Fruit fly (Drosophila melanogaster) whole organism, embryonic: ENCODE results near the gene crq.

Source experiments
- ATbp ChIP-seq: fragments of 200-800 bp; sonication (Bioruptor generic); optimal IDR thresholded peaks from 2 replicates; lab custom pipeline; 2017; ENCODE audit warnings: missing biosample characterization, mild to moderate bottlenecking, missing genetic modification characterization, missing genetic modification reagents
- Abd-B ChIP-seq: fragments of 200-800 bp; sonication (Bioruptor generic); optimal IDR thresholded peaks from 2 replicates; lab custom pipeline; 2018; ENCODE audit warnings: missing biosample characterization, mild to moderate bottlenecking, missing genetic modification characterization, moderate library complexity
- Ada2b ChIP-seq: fragments of 200-800 bp; sonication (Bioruptor generic); IDR thresholded peaks from 2 replicates; pipeline ENCODE4 v1.3.6; 2022; ENCODE audit warnings: missing biosample characterization, missing genetic modification characterization
- B-H2 ChIP-seq: fragments of 200-800 bp; sonication (Bioruptor generic); optimal IDR thresholded peaks from 2 replicates; lab custom pipeline; 2018; ENCODE audit warnings: missing biosample characterization, mild to moderate bottlenecking, missing genetic modification characterization
- CG10209 ChIP-seq: fragments of 200-800 bp; sonication (Bioruptor generic); optimal IDR thresholded peaks from 3 replicates; lab custom pipeline; 2017; ENCODE audit warnings: missing biosample characterization, mild to moderate bottlenecking, missing genetic modification characterization, missing genetic modification reagents
- CG10267 ChIP-seq: fragments of 200-800 bp; sonication (Bioruptor generic); optimal IDR thresholded peaks from 2 replicates; lab custom pipeline; 2018; ENCODE audit warnings: missing biosample characterization, mild to moderate bottlenecking, missing genetic modification characterization, moderate library complexity
- CG12391 ChIP-seq: fragments of 200-800 bp; sonication (Bioruptor generic); optimal IDR thresholded peaks from 3 replicates; lab custom pipeline; 2018; ENCODE audit warnings: missing biosample characterization, mild to moderate bottlenecking, missing genetic modification characterization, moderate library complexity
- CG14710 ChIP-seq: fragments of 200-800 bp; sonication (Bioruptor generic); optimal IDR thresholded peaks from 3 replicates; lab custom pipeline; 2019; ENCODE audit warnings: missing biosample characterization, mild to moderate bottlenecking, missing genetic modification characterization, moderate library complexity
- CG14965 ChIP-seq: fragments of 200-800 bp; sonication (Bioruptor generic); optimal IDR thresholded peaks from 2 replicates; lab custom pipeline; 2016; ENCODE audit warnings: missing biosample characterization, missing genetic modification characterization, borderline replicate concordance
- CG1603 ChIP-seq: fragments of 200-800 bp; sonication (Bioruptor generic); optimal IDR thresholded peaks from 2 replicates; lab custom pipeline; 2019; ENCODE audit warnings: missing biosample characterization, mild to moderate bottlenecking, missing genetic modification characterization, moderate library complexity
- CG17385 ChIP-seq: fragments of 200-800 bp; sonication (Bioruptor generic); optimal IDR thresholded peaks from 3 replicates; lab custom pipeline; 2018; ENCODE audit warnings: missing biosample characterization, mild to moderate bottlenecking, missing genetic modification characterization
- CG18619 ChIP-seq: fragments of 200-800 bp; sonication (Bioruptor generic); optimal IDR thresholded peaks from 3 replicates; lab custom pipeline; 2017; ENCODE audit warnings: missing biosample characterization, mild to moderate bottlenecking, missing genetic modification characterization
- CG2712 ChIP-seq: fragments of 200-800 bp; optimal IDR thresholded peaks from 3 replicates; lab custom pipeline; 2019; ENCODE audit warnings: missing biosample characterization, mild to moderate bottlenecking, missing genetic modification characterization, moderate library complexity
- CG30403 ChIP-seq: fragments of 200-800 bp; sonication (Bioruptor generic); optimal IDR thresholded peaks from 3 replicates; lab custom pipeline; 2016; ENCODE audit warnings: missing biosample characterization, missing genetic modification characterization
- CG4328 ChIP-seq: fragments of 200-800 bp; sonication (Bioruptor generic); optimal IDR thresholded peaks from 3 replicates; lab custom pipeline; 2017; ENCODE audit warnings: missing biosample characterization, missing genetic modification reagents, missing genetic modification characterization
- CG4854 ChIP-seq: fragments of 200-800 bp; sonication (Bioruptor generic); optimal IDR thresholded peaks from 2 replicates; lab custom pipeline; 2016; ENCODE audit warnings: missing biosample characterization, missing genetic modification characterization, inconsistent platforms
- CG5245 ChIP-seq: fragments of 200-800 bp; sonication (Bioruptor generic); optimal IDR thresholded peaks from 3 replicates; lab custom pipeline; 2016; ENCODE audit warnings: missing biosample characterization, missing genetic modification characterization
- CG8281 ChIP-seq: fragments of 200-800 bp; sonication (Bioruptor generic); optimal IDR thresholded peaks from 2 replicates; lab custom pipeline; 2018; ENCODE audit warnings: missing biosample characterization, mild to moderate bottlenecking, missing genetic modification characterization, moderate library complexity
- CG8944 ChIP-seq: fragments of 200-800 bp; sonication (Bioruptor generic); optimal IDR thresholded peaks from 3 replicates; lab custom pipeline; 2016; ENCODE audit warnings: missing biosample characterization, missing genetic modification characterization
- Chrac-16 ChIP-seq: fragments of 200-800 bp; sonication (Bioruptor generic); optimal IDR thresholded peaks from 3 replicates; lab custom pipeline; 2016; ENCODE audit warnings: missing biosample characterization, missing genetic modification characterization
- Dek ChIP-seq: fragments of 200-800 bp; sonication (Bioruptor generic); optimal IDR thresholded peaks from 3 replicates; lab custom pipeline; 2019; ENCODE audit warnings: missing biosample characterization, mild to moderate bottlenecking, missing genetic modification characterization, moderate library complexity
- Dip2 ChIP-seq: fragments of 200-800 bp; sonication (Bioruptor generic); IDR thresholded peaks from 2 replicates; pipeline ENCODE4 v1.3.6; 2022; ENCODE audit warnings: missing biosample characterization, missing genetic modification characterization
- Dref ChIP-seq: fragments of 200-800 bp; sonication (Bioruptor generic); IDR thresholded peaks from 2 replicates; pipeline ENCODE4 v1.3.6; 2022; ENCODE audit warnings: missing biosample characterization, missing genetic modification characterization
- HLH54F ChIP-seq: fragments of 200-800 bp; sonication (Bioruptor generic); optimal IDR thresholded peaks from 3 replicates; lab custom pipeline; 2016; ENCODE audit warnings: missing biosample characterization, missing genetic modification characterization
- Hr3 ChIP-seq: fragments of 200-800 bp; sonication (Bioruptor generic); optimal IDR thresholded peaks from 3 replicates; lab custom pipeline; 2016; ENCODE audit warnings: missing biosample characterization, missing genetic modification characterization
- Mes4 ChIP-seq: fragments of 200-800 bp; sonication (Bioruptor generic); optimal IDR thresholded peaks from 2 replicates; lab custom pipeline; 2016; ENCODE audit warnings: missing biosample characterization, missing genetic modification characterization
- Xbp1 ChIP-seq: fragments of 200-800 bp; sonication (Bioruptor generic); optimal IDR thresholded peaks from 3 replicates; lab custom pipeline; 2016; ENCODE audit warnings: missing biosample characterization, mild to moderate bottlenecking, missing genetic modification characterization
- Xrp1 ChIP-seq: fragments of 200-800 bp; sonication (Bioruptor generic); IDR thresholded peaks from 2 replicates; pipeline ENCODE4 v1.3.6; 2022; ENCODE audit warnings: missing biosample characterization, missing genetic modification characterization
- ac ChIP-seq: fragments of 200-800 bp; sonication (Bioruptor generic); optimal IDR thresholded peaks from 3 replicates; lab custom pipeline; 2017; ENCODE audit warnings: missing biosample characterization, mild to moderate bottlenecking, missing genetic modification characterization
- bcd ChIP-seq: fragments of 200-800 bp; sonication (Bioruptor generic); optimal IDR thresholded peaks from 2 replicates; lab custom pipeline; 2017; ENCODE audit warnings: missing biosample characterization, mild to moderate bottlenecking, missing genetic modification characterization
- bsh ChIP-seq, 2 experiments: fragments of 200-800 bp; sonication (Bioruptor generic); optimal IDR thresholded peaks; 2 replicates each; lab custom pipeline; 2017 to 2018; ENCODE audit warnings: mild to moderate bottlenecking in 2 of 2, missing biosample characterization in 2 of 2, missing genetic modification characterization in 2 of 2, moderate library complexity in 1 of 2
- chif ChIP-seq, 2 experiments: fragments of 200-800 bp; sonication (Bioruptor generic); optimal IDR thresholded peaks; 3 replicates each; lab custom pipeline; 2016; ENCODE audit warnings: missing biosample characterization in 2 of 2, missing genetic modification characterization in 2 of 2
- chm ChIP-seq: fragments of 200-800 bp; sonication (Bioruptor generic); IDR thresholded peaks from 2 replicates; pipeline ENCODE4 v1.3.6; 2022; ENCODE audit warnings: missing biosample characterization, missing genetic modification characterization
- corto ChIP-seq: fragments of 200-800 bp; sonication (Bioruptor generic); optimal IDR thresholded peaks from 2 replicates; lab custom pipeline; 2016; ENCODE audit warnings: missing biosample characterization, mild to moderate bottlenecking, missing genetic modification characterization, moderate library complexity
- crc ChIP-seq: fragments of 200-800 bp; sonication (Bioruptor generic); optimal IDR thresholded peaks from 2 replicates; lab custom pipeline; 2016; ENCODE audit warnings: missing biosample characterization, missing genetic modification characterization
- dati ChIP-seq: fragments of 200-800 bp; sonication (Bioruptor generic); IDR thresholded peaks from 2 replicates; pipeline ENCODE4 v1.3.6; 2022; ENCODE audit warnings: missing biosample characterization, missing genetic modification characterization
- eve ChIP-seq, 2 experiments: fragments of >200 bp; optimal IDR thresholded peaks; 2 replicates each; lab custom pipeline; 2017; ENCODE audit warnings: missing biosample characterization in 2 of 2, missing genetic modification characterization in 2 of 2
- ewg ChIP-seq: fragments of 200-800 bp; sonication (Bioruptor generic); optimal IDR thresholded peaks from 3 replicates; lab custom pipeline; 2017; ENCODE audit warnings: mild to moderate bottlenecking, missing biosample characterization, missing genetic modification reagents, missing genetic modification characterization
- fru ChIP-seq: fragments of >200 bp; optimal IDR thresholded peaks from 2 replicates; lab custom pipeline; 2017
- insv ChIP-seq, 2 experiments: fragments of 200-800 bp; sonication (Bioruptor generic); optimal IDR thresholded peaks; 3 replicates each; lab custom pipeline; 2016 to 2018; ENCODE audit warnings: missing biosample characterization in 2 of 2, missing genetic modification characterization in 2 of 2
- kah ChIP-seq: fragments of 200-800 bp; sonication (Bioruptor generic); optimal IDR thresholded peaks from 2 replicates; lab custom pipeline; 2018; ENCODE audit warnings: missing biosample characterization, mild to moderate bottlenecking, missing genetic modification characterization
- lbe ChIP-seq: fragments of 200-800 bp; sonication (Bioruptor generic); optimal IDR thresholded peaks from 2 replicates; lab custom pipeline; 2016; ENCODE audit warnings: missing biosample characterization, mild to moderate bottlenecking, missing genetic modification characterization
- peb ChIP-seq: fragments of 200-800 bp; sonication (Bioruptor generic); IDR thresholded peaks from 2 replicates; pipeline ENCODE4 v1.3.6; 2022; ENCODE audit warnings: missing biosample characterization, missing genetic modification characterization
- prd ChIP-seq, 3 experiments: fragments of >200 bp in 2 of 3; fragments of 200-800 bp in 1 of 3; sonication (Bioruptor generic) in 1 of 3; optimal IDR thresholded peaks in 2 of 3; IDR thresholded peaks in 1 of 3; 2 replicates in 2 of 3; 3 replicates in 1 of 3; pipeline versions ENCODE4 v1.3.6 to Lab custom; 2017 to 2022; ENCODE audit warnings: missing biosample characterization in 1 of 3, missing genetic modification characterization in 1 of 3
- slbo ChIP-seq: fragments of 200-800 bp; sonication (Bioruptor generic); IDR thresholded peaks from 2 replicates; pipeline ENCODE4 v1.3.6; 2022; ENCODE audit warnings: missing biosample characterization, missing genetic modification characterization
- vvl ChIP-seq: fragments of 200-800 bp; sonication (Bioruptor generic); IDR thresholded peaks from 2 replicates; pipeline ENCODE4 v1.3.6; 2022; ENCODE audit warnings: missing biosample characterization, missing genetic modification characterization
- zf30C ChIP-seq: fragments of 200-800 bp; sonication (Bioruptor generic); optimal IDR thresholded peaks from 3 replicates; lab custom pipeline; 2018; ENCODE audit warnings: missing biosample characterization, mild to moderate bottlenecking, missing genetic modification characterization
- zfh2 ChIP-seq: fragments of 200-800 bp; sonication (Bioruptor generic); optimal IDR thresholded peaks from 2 replicates; lab custom pipeline; 2016; ENCODE audit warnings: missing biosample characterization, missing genetic modification characterization

crq gene

DNA sequence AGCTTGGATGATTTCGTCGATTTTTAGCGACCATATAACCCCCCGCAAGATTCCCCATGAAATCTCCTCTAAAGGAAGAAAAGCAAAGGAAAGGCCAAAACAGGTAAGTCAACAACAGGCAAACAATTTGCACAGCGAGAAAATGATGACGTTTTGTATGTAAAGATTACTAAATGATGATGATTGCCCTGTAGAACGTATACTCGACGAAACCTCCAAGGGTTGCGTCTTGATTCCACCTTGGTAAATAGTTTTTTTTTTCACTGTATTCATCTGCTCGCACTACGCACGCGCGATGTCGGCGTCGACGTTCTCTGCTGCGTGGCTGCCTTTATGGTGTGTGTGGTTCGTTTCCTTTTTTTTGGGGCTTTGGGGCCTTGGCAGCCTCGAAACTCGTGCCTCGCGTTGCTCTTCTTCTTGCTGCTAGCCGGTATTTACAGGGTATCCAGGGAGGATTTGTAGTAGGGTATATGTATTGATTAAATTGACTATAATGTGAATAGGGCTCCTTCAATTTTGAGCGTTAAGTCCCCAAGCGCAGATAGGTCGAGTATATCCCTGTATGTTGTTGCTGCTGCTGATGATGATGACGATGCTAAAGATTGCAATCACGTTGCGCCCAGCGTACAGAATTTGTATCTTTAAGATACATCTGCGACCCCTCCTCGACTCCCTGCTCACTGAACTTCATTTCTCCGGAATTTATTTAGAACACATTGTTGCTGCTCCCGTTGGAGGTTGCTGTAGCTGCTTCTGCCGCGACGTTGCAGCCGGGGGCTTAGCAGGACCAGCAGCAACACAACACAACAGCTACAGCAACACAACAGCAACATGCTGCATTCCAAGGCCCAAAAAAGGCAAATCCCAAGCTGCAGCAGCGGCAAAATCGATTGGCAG, 25.2 kb downstream of the crq start (continued):
- peak; percentile 4 for TF ChIP-seq CG14710
- no peak for TF ChIP-seq CG14965 (GFP tag; lab: Kevin White, UChicago)
- TF ChIP-seq CG18619 = no peak
- TF ChIP-seq zfh2 (GFP tag; lab: Kevin White, UChicago) = no peak
- TF ChIP-seq vvl (GFP tag; lab: Robert Waterston, UW) = peak; percentile 35; the same call in 1 of the 2 replicates
- no peak for TF ChIP-seq dati (GFP tag; lab: Robert Waterston, UW)
- no peak for TF ChIP-seq CG5245 (GFP tag; lab: Kevin White, UChicago)
- no peak for TF ChIP-seq insv (GFP tag; optimal IDR thresholded peaks at IDR 0.05; lab: Kevin White, UChicago)
- TF ChIP-seq Mes4 (GFP tag; lab: Kevin White, UChicago) = no peak
- TF ChIP-seq crc (GFP tag; lab: Kevin White, UChicago) = no peak
- peak; percentile 92 for TF ChIP-seq corto (GFP tag; lab: Kevin White, UChicago)
- peak; percentile 30 to 74 for TF ChIP-seq bsh (GFP tag; optimal IDR thresholded peaks at IDR 0.05; lab: Kevin White, UChicago)
- TF ChIP-seq peb (GFP tag; lab: Robert Waterston, UW) = peak; percentile 26; the same call in 1 of the 2 replicates
- TF ChIP-seq CG10267 (tag; lab: Kevin White, UChicago) = peak; percentile 3
- peak; percentile 37 for TF ChIP-seq slbo (GFP tag; lab: Robert Waterston, UW)
- TF ChIP-seq bcd (GFP tag; lab: Kevin White, UChicago) = peak; percentile 12
- no peak for TF ChIP-seq Ada2b (GFP tag; lab: Robert Waterston, UW)
- no peak for TF ChIP-seq Dek (tag; lab: Kevin White, UChicago)
- TF ChIP-seq Hr3 (GFP tag; lab: Kevin White, UChicago) = no peak
- TF ChIP-seq B-H2 (GFP tag; lab: Kevin White, UChicago) = no peak
- peak; percentile 5 for TF ChIP-seq CG17385 (GFP tag; lab: Kevin White, UChicago)
- peak; percentile 24; the same call in 1 of the 2 replicates for TF ChIP-seq chm (GFP tag; lab: Robert Waterston, UW)
- TF ChIP-seq CG4328 (GFP tag; lab: Kevin White, UChicago) = no peak
- no peak for TF ChIP-seq ac
- TF ChIP-seq Chrac-16 (GFP tag; lab: Kevin White, UChicago) = peak; percentile 22
- peak; percentile 20 for TF ChIP-seq ewg (GFP tag; lab: Kevin White, UChicago)
- TF ChIP-seq CG1603 (tag; lab: Kevin White, UChicago) = peak; percentile 41
- TF ChIP-seq CG8281 (tag; lab: Kevin White, UChicago) = no peak
- TF ChIP-seq CG8944 (GFP tag; lab: Kevin White, UChicago) = peak; percentile 19
- no peak for TF ChIP-seq CG10209
- peak; percentile 27 for TF ChIP-seq Xbp1 (GFP tag; lab: Kevin White, UChicago)
- peak; percentile 25 for TF ChIP-seq CG30403
- TF ChIP-seq CG12391 (tag; lab: Kevin White, UChicago) = peak; percentile 16
- TF ChIP-seq zf30C (GFP tag; lab: Kevin White, UChicago) = peak; percentile 71
- TF ChIP-seq prd (optimal IDR thresholded peaks at IDR 0.05; lab: Kevin White, UChicago) = no peak
- peak; percentile 62 for TF ChIP-seq prd (GFP tag; IDR thresholded peaks at IDR 0.05; lab: Robert Waterston, UW)
- no peak for TF ChIP-seq Dref (GFP tag; lab: Robert Waterston, UW)
- TF ChIP-seq kah (GFP tag; lab: Kevin White, UChicago) = no peak
- no peak for TF ChIP-seq HLH54F (GFP tag; lab: Kevin White, UChicago)
- TF ChIP-seq Dip2 (GFP tag; lab: Robert Waterston, UW) = no peak
- no peak for TF ChIP-seq CG4854
- TF ChIP-seq Xrp1 (GFP tag; lab: Robert Waterston, UW) = peak; percentile 71
- TF ChIP-seq Abd-B = no peak
- TF ChIP-seq CG2712 (tag; lab: Kevin White, UChicago) = peak; percentile 6
- no peak for TF ChIP-seq fru (lab: Kevin White, UChicago)
- peak; percentile 23 to 28 for TF ChIP-seq chif (GFP tag; optimal IDR thresholded peaks at IDR 0.05; lab: Kevin White, UChicago)
- TF ChIP-seq ATbp (GFP tag; lab: Kevin White, UChicago) = peak; percentile 28
- peak; percentile 86 for TF ChIP-seq lbe
- no peak for TF ChIP-seq eve (GFP tag; optimal IDR thresholded peaks at IDR 0.05; lab: Kevin White, UChicago)
